Fruit fly (Drosophila melanogaster) whole organism, embryonic: Measurements from ENCODE around the gene CG9328.
A peak's percentile ranks its signal among the peaks of the same experiment; 100 is the strongest.

Source experiments
- B-H2 ChIP-seq: fragments of 200-800 bp; sonication (Bioruptor generic); optimal IDR thresholded peaks from 2 replicates; lab custom pipeline; 2018; ENCODE audit warnings: missing biosample characterization, mild to moderate bottlenecking, missing genetic modification characterization
- CG10543 ChIP-seq: fragments of 200-800 bp; sonication (Bioruptor generic); optimal IDR thresholded peaks from 3 replicates; lab custom pipeline; 2017; ENCODE audit warnings: missing biosample characterization, mild to moderate bottlenecking, missing genetic modification characterization, moderate library complexity
- CG11504 ChIP-seq: fragments of 200-800 bp; sonication (Bioruptor generic); optimal IDR thresholded peaks from 3 replicates; lab custom pipeline; 2019; ENCODE audit warnings: missing biosample characterization, mild to moderate bottlenecking, missing genetic modification characterization, moderate library complexity
- CG12104 ChIP-seq: fragments of 200-800 bp; sonication (Bioruptor generic); optimal IDR thresholded peaks from 3 replicates; lab custom pipeline; 2016; ENCODE audit warnings: missing biosample characterization, missing genetic modification characterization
- CG12659 ChIP-seq: fragments of 200-800 bp; sonication (Bioruptor generic); optimal IDR thresholded peaks from 3 replicates; lab custom pipeline; 2017; ENCODE audit warnings: mild to moderate bottlenecking, missing biosample characterization, missing genetic modification reagents, missing genetic modification characterization
- CG13287 ChIP-seq: fragments of 200-800 bp; sonication (Bioruptor generic); IDR thresholded peaks from 2 replicates; pipeline ENCODE4 v1.3.6; 2022; ENCODE audit warnings: missing biosample characterization, missing genetic modification characterization; ENCODE audit not compliant: partially characterized antibody
- CG13775 ChIP-seq: fragments of 200-800 bp; sonication (Bioruptor generic); optimal IDR thresholded peaks from 3 replicates; lab custom pipeline; 2017; ENCODE audit warnings: missing biosample characterization, mild to moderate bottlenecking, missing genetic modification characterization
- CG15269 ChIP-seq: fragments of 200-800 bp; sonication (Bioruptor generic); optimal IDR thresholded peaks from 2 replicates; lab custom pipeline; 2018; ENCODE audit warnings: missing biosample characterization, mild to moderate bottlenecking, missing genetic modification characterization, moderate library complexity
- CG1603 ChIP-seq: fragments of 200-800 bp; sonication (Bioruptor generic); optimal IDR thresholded peaks from 2 replicates; lab custom pipeline; 2019; ENCODE audit warnings: missing biosample characterization, mild to moderate bottlenecking, missing genetic modification characterization, moderate library complexity
- CG17186 ChIP-seq: fragments of 200-800 bp; sonication (Bioruptor generic); optimal IDR thresholded peaks from 3 replicates; lab custom pipeline; 2017; ENCODE audit warnings: missing biosample characterization, missing genetic modification reagents, missing genetic modification characterization
- CG18011 ChIP-seq: fragments of 200-800 bp; sonication (Bioruptor generic); optimal IDR thresholded peaks from 2 replicates; lab custom pipeline; 2017; ENCODE audit warnings: missing biosample characterization, missing genetic modification characterization, mild to moderate bottlenecking, moderate library complexity, missing genotype
- CG33557 ChIP-seq: fragments of 200-800 bp; sonication (Bioruptor generic); optimal IDR thresholded peaks from 2 replicates; lab custom pipeline; 2019; ENCODE audit warnings: missing biosample characterization, mild to moderate bottlenecking, missing genetic modification characterization, moderate library complexity
- CG4404 ChIP-seq: fragments of 200-800 bp; sonication (Bioruptor generic); IDR thresholded peaks from 2 replicates; pipeline ENCODE4 v1.3.6; 2022; ENCODE audit warnings: missing biosample characterization, missing genetic modification characterization
- CG5953 ChIP-seq: fragments of 200-800 bp; sonication (Bioruptor generic); IDR thresholded peaks from 2 replicates; pipeline ENCODE4 v1.3.6; 2022; ENCODE audit warnings: missing biosample characterization, missing genetic modification characterization
- CG6175 ChIP-seq: fragments of 200-800 bp; sonication (Bioruptor generic); IDR thresholded peaks from 3 replicates; pipeline ENCODE4 v1.3.6; 2022; ENCODE audit warnings: missing biosample characterization, missing genetic modification characterization
- CG7357 ChIP-seq: fragments of 200-800 bp; sonication (Bioruptor generic); IDR thresholded peaks from 3 replicates; pipeline ENCODE4 v1.3.6; 2022; ENCODE audit warnings: missing biosample characterization, missing genetic modification characterization
- CG8281 ChIP-seq: fragments of 200-800 bp; sonication (Bioruptor generic); optimal IDR thresholded peaks from 2 replicates; lab custom pipeline; 2018; ENCODE audit warnings: missing biosample characterization, mild to moderate bottlenecking, missing genetic modification characterization, moderate library complexity
- CHES-1-like ChIP-seq: fragments of 200-800 bp; sonication (Bioruptor generic); optimal IDR thresholded peaks from 2 replicates; lab custom pipeline; 2016; ENCODE audit warnings: missing biosample characterization, missing genetic modification characterization
- D ChIP-seq, 2 experiments: fragments of 200-800 bp in 1 of 2; fragments of >200 bp in 1 of 2; sonication (Bioruptor generic) in 1 of 2; optimal IDR thresholded peaks; 2 replicates in 1 of 2; 3 replicates in 1 of 2; lab custom pipeline; 2017; ENCODE audit warnings: mild to moderate bottlenecking in 1 of 2, missing biosample characterization in 1 of 2, missing genetic modification characterization in 1 of 2, missing genetic modification reagents in 1 of 2
- D19A ChIP-seq: fragments of 200-800 bp; optimal IDR thresholded peaks from 3 replicates; lab custom pipeline; 2019; ENCODE audit warnings: missing biosample characterization, mild to moderate bottlenecking, missing genetic modification characterization, moderate library complexity
- Dp ChIP-seq: fragments of 200-800 bp; sonication (Bioruptor generic); optimal IDR thresholded peaks from 2 replicates; lab custom pipeline; 2018; ENCODE audit warnings: missing biosample characterization, mild to moderate bottlenecking, missing genetic modification characterization, moderate library complexity
- Fer1 ChIP-seq: fragments of 200-800 bp; sonication (Bioruptor generic); optimal IDR thresholded peaks from 2 replicates; lab custom pipeline; 2017; ENCODE audit warnings: missing biosample characterization, mild to moderate bottlenecking, missing genetic modification characterization
- Hey ChIP-seq: fragments of 200-800 bp; sonication (Bioruptor generic); optimal IDR thresholded peaks from 3 replicates; lab custom pipeline; 2018; ENCODE audit warnings: missing biosample characterization, mild to moderate bottlenecking, missing genetic modification characterization
- HmgZ ChIP-seq: fragments of 200-800 bp; sonication (Bioruptor generic); optimal IDR thresholded peaks from 2 replicates; lab custom pipeline; 2018; ENCODE audit warnings: missing biosample characterization, mild to moderate bottlenecking, missing genetic modification characterization
- Hmx ChIP-seq: fragments of 200-800 bp; sonication (Bioruptor generic); optimal IDR thresholded peaks from 2 replicates; lab custom pipeline; 2016; ENCODE audit warnings: missing biosample characterization, missing genetic modification characterization
- MBD-R2 ChIP-seq: fragments of 200-800 bp; sonication (Bioruptor generic); IDR thresholded peaks from 2 replicates; pipeline ENCODE4 v1.3.6; 2022; ENCODE audit warnings: missing biosample characterization, missing genetic modification characterization
- Meics ChIP-seq: fragments of 200-800 bp; sonication (Bioruptor generic); optimal IDR thresholded peaks from 2 replicates; lab custom pipeline; 2017; ENCODE audit warnings: missing biosample characterization, mild to moderate bottlenecking, missing genetic modification characterization
- NfI ChIP-seq: fragments of 200-800 bp; sonication (Bioruptor generic); optimal IDR thresholded peaks from 3 replicates; lab custom pipeline; 2018; ENCODE audit warnings: missing biosample characterization, mild to moderate bottlenecking, missing genetic modification characterization, moderate library complexity
- Pdp1 ChIP-seq, 2 experiments: fragments of 200-800 bp; sonication (Bioruptor generic); optimal IDR thresholded peaks; 3 replicates each; lab custom pipeline; 2016; ENCODE audit warnings: missing biosample characterization in 2 of 2, missing genetic modification characterization in 2 of 2, mild to moderate bottlenecking in 1 of 2, moderate library complexity in 1 of 2
- Rfx ChIP-seq: fragments of 200-800 bp; sonication (Bioruptor generic); IDR thresholded peaks from 2 replicates; pipeline ENCODE4 v1.3.6; 2022; ENCODE audit warnings: missing biosample characterization, missing genetic modification characterization
- Trl ChIP-seq, 3 experiments: fragments of >200 bp in 2 of 3; fragments of 200-800 bp in 1 of 3; sonication (Bioruptor generic) in 1 of 3; optimal IDR thresholded peaks; 2 replicates in 1 of 3; 3 replicates in 2 of 3; lab custom pipeline; 2016 to 2017; ENCODE audit warnings: missing biosample characterization in 1 of 3, missing genetic modification characterization in 1 of 3
- Xrp1 ChIP-seq: fragments of 200-800 bp; sonication (Bioruptor generic); IDR thresholded peaks from 2 replicates; pipeline ENCODE4 v1.3.6; 2022; ENCODE audit warnings: missing biosample characterization, missing genetic modification characterization
- bab2 ChIP-seq: fragments of 200-800 bp; sonication (Bioruptor generic); optimal IDR thresholded peaks from 2 replicates; lab custom pipeline; 2016; ENCODE audit warnings: missing biosample characterization, missing genetic modification characterization
- bcd ChIP-seq: fragments of 200-800 bp; sonication (Bioruptor generic); optimal IDR thresholded peaks from 2 replicates; lab custom pipeline; 2017; ENCODE audit warnings: missing biosample characterization, mild to moderate bottlenecking, missing genetic modification characterization
- br ChIP-seq: fragments of >200 bp; optimal IDR thresholded peaks from 2 replicates; lab custom pipeline; 2017
- cas ChIP-seq: fragments of 200-800 bp; sonication (Bioruptor generic); IDR thresholded peaks from 2 replicates; pipeline ENCODE4 v1.3.6; 2022; ENCODE audit warnings: missing biosample characterization, missing genetic modification characterization
- crp ChIP-seq, 2 experiments: fragments of 200-800 bp; sonication (Bioruptor generic); optimal IDR thresholded peaks; 2 replicates in 1 of 2; 3 replicates in 1 of 2; lab custom pipeline; 2017; ENCODE audit warnings: missing biosample characterization in 2 of 2, missing genetic modification characterization in 2 of 2, mild to moderate bottlenecking in 1 of 2, moderate library complexity in 1 of 2
- eve ChIP-seq, 2 experiments: fragments of >200 bp; optimal IDR thresholded peaks; 2 replicates each; lab custom pipeline; 2017; ENCODE audit warnings: missing biosample characterization in 2 of 2, missing genetic modification characterization in 2 of 2
- exex ChIP-seq: fragments of 200-800 bp; sonication (Bioruptor generic); optimal IDR thresholded peaks from 4 replicates; lab custom pipeline; 2018; ENCODE audit warnings: missing biosample characterization, mild to moderate bottlenecking, missing genetic modification characterization, moderate library complexity
- grau ChIP-seq: fragments of 200-800 bp; optimal IDR thresholded peaks from 3 replicates; lab custom pipeline; 2019; ENCODE audit warnings: missing biosample characterization, mild to moderate bottlenecking, missing genetic modification characterization, moderate library complexity
- kni ChIP-seq: fragments of 200-800 bp; sonication (Bioruptor generic); optimal IDR thresholded peaks from 3 replicates; lab custom pipeline; 2017; ENCODE audit warnings: mild to moderate bottlenecking, missing biosample characterization, missing genetic modification reagents, missing genetic modification characterization
- lbe ChIP-seq: fragments of 200-800 bp; sonication (Bioruptor generic); optimal IDR thresholded peaks from 2 replicates; lab custom pipeline; 2016; ENCODE audit warnings: missing biosample characterization, mild to moderate bottlenecking, missing genetic modification characterization
- p53 ChIP-seq: fragments of 200-800 bp; sonication (Bioruptor generic); optimal IDR thresholded peaks from 2 replicates; lab custom pipeline; 2016; ENCODE audit warnings: missing biosample characterization, missing genetic modification characterization
- peb ChIP-seq: fragments of 200-800 bp; sonication (Bioruptor generic); IDR thresholded peaks from 2 replicates; pipeline ENCODE4 v1.3.6; 2022; ENCODE audit warnings: missing biosample characterization, missing genetic modification characterization
- schlank ChIP-seq: fragments of 200-800 bp; sonication (Bioruptor generic); optimal IDR thresholded peaks from 2 replicates; lab custom pipeline; 2018; ENCODE audit warnings: missing biosample characterization, mild to moderate bottlenecking, missing genetic modification characterization
- scrt ChIP-seq: fragments of 200-800 bp; sonication (Bioruptor generic); optimal IDR thresholded peaks from 2 replicates; lab custom pipeline; 2018; ENCODE audit warnings: missing biosample characterization, mild to moderate bottlenecking, missing genetic modification characterization, moderate library complexity
- so ChIP-seq: fragments of 200-800 bp; sonication (Bioruptor generic); IDR thresholded peaks from 3 replicates; pipeline ENCODE4 v1.3.6; 2022; ENCODE audit warnings: missing biosample characterization, missing genetic modification characterization

The CG9328 gene

dm6 chr2L:20828701-20829100 is 31.2 kb downstream of the CG9328 start (continued):
- TF ChIP-seq Pdp1 (GFP tag; optimal IDR thresholded peaks at IDR 0.05; lab: Kevin White, UChicago) (peak in 1 of 2 experiments; percentile 24), CG4404 (GFP tag; lab: Robert Waterston, UW) (no peak), CG17186 (GFP tag; lab: Kevin White, UChicago) (no peak), eve (GFP tag; optimal IDR thresholded peaks at IDR 0.05; lab: Kevin White, UChicago) (no peak), D (optimal IDR thresholded peaks at IDR 0.05; lab: Kevin White, UChicago) (no peak), D (GFP tag; optimal IDR thresholded peaks at IDR 0.05; lab: Kevin White, UChicago) (no peak), br (lab: Kevin White, UChicago) (no peak), schlank (tag; lab: Kevin White, UChicago) (no peak), CHES-1-like (GFP tag; lab: Kevin White, UChicago) (no peak), CG5953 (no peak), CG12659 (no peak), CG10543 (peak; percentile 23), Hmx (GFP tag; lab: Kevin White, UChicago) (no peak), HmgZ (tag; lab: Kevin White, UChicago) (peak; percentile 21), CG18011 (GFP tag; lab: Kevin White, UChicago) (no peak), Hey (no peak), CG33557 (GFP tag; lab: Kevin White, UChicago) (no peak), peb (no peak), CG11504 (tag; lab: Kevin White, UChicago) (no peak), CG6175 (GFP tag; lab: Robert Waterston, UW) (no peak), Dp (no peak), kni (GFP tag; lab: Kevin White, UChicago) (no peak), D19A (no peak), cas (no peak), p53 (GFP tag; lab: Kevin White, UChicago) (no peak), Xrp1 (GFP tag; lab: Robert Waterston, UW) (no peak), CG12104 (GFP tag; lab: Kevin White, UChicago) (no peak), CG1603 (tag; lab: Kevin White, UChicago) (no peak)

dm6 chr2L:20829309-20829708 is 31.8 kb downstream of the CG9328 start, which contains the start of gene CG31673:
Gene CG31673 (plus strand): TSS chr2L:20829609.
- TF ChIP-seq CG13775 (GFP tag; lab: Kevin White, UChicago): no peak
- TF ChIP-seq Trl (optimal IDR thresholded peaks at IDR 0.05; lab: Kevin White, UChicago): peak; percentile 38 to 63
- TF ChIP-seq Trl (GFP tag; optimal IDR thresholded peaks at IDR 0.05; lab: Kevin White, UChicago): no peak

dm6 chr2L:20829755-20830396 is 32.4 kb downstream of the CG9328 start:
- TF ChIP-seq CG15269: peak; percentile 5
- no peak for TF ChIP-seq CG8281 (tag; lab: Kevin White, UChicago)
- peak; percentile 4 for TF ChIP-seq bcd
- TF ChIP-seq grau (tag; lab: Kevin White, UChicago): peak; percentile 4
- peak; percentile 18; the same call in 1 of the 2 replicates for TF ChIP-seq CG13287 (GFP tag; lab: Robert Waterston, UW)
- no peak for TF ChIP-seq bab2
- TF ChIP-seq NfI (GFP tag; lab: Kevin White, UChicago): peak; percentile 17
- peak; percentile 32; the same call in 1 of the 2 replicates for TF ChIP-seq Rfx (GFP tag; lab: Robert Waterston, UW)
- peak; percentile 17 for TF ChIP-seq exex (tag; lab: Kevin White, UChicago)
- peak; percentile 3 for TF ChIP-seq Meics
- no peak for TF ChIP-seq scrt (GFP tag; lab: Kevin White, UChicago)
- TF ChIP-seq CG7357 (GFP tag; lab: Robert Waterston, UW): no peak
- peak in 1 of 2 experiments; percentile 77 for TF ChIP-seq crp (GFP tag; optimal IDR thresholded peaks at IDR 0.05; lab: Kevin White, UChicago)
- TF ChIP-seq MBD-R2 (GFP tag; lab: Robert Waterston, UW): peak; percentile 19; the same call in 1 of the 2 replicates
- TF ChIP-seq B-H2 (GFP tag; lab: Kevin White, UChicago): peak; percentile 45
- 0 out of 3 replicates have a peak, but pooled peaks have one; percentile 42 for TF ChIP-seq so (GFP tag; lab: Robert Waterston, UW)
- peak; percentile 33 for TF ChIP-seq lbe (GFP tag; lab: Kevin White, UChicago)
- peak; percentile 33 for TF ChIP-seq Fer1 (GFP tag; lab: Kevin White, UChicago)
